Worm (Caenorhabditis elegans) whole organism, L3 larva: ENCODE results near the gene Y56A3A.6.

Experiments used
- ama-1 ChIP-seq: fragments of 150-350 bp; optimal IDR thresholded peaks from 2 replicates; lab custom pipeline; 2018
- elt-3 ChIP-seq, 3 experiments: fragments of 150-350 bp in 1 of 3; sonication (generic microtip) in 2 of 3; optimal IDR thresholded peaks; 2 replicates in 2 of 3; 4 replicates in 1 of 3; lab custom pipeline; 2014 to 2017; ENCODE audit warnings: missing biosample characterization in 3 of 3, missing genetic modification characterization in 3 of 3
- fkh-10 ChIP-seq: sonication (generic microtip); optimal IDR thresholded peaks from 2 replicates; lab custom pipeline; 2017; ENCODE audit warnings: missing biosample characterization, missing genetic modification reagents, missing genetic modification characterization
- lin-39 ChIP-seq: fragments of 150-350 bp; optimal IDR thresholded peaks from 2 replicates; lab custom pipeline; 2018; ENCODE audit warnings: missing biosample characterization, missing genetic modification reagents, missing genetic modification characterization
- nhr-11 ChIP-seq: fragments of 150-350 bp; optimal IDR thresholded peaks from 2 replicates; lab custom pipeline; 2014; ENCODE audit warnings: missing biosample characterization, missing genetic modification characterization
- nhr-12 ChIP-seq: fragments of 150-350 bp; optimal IDR thresholded peaks from 2 replicates; lab custom pipeline; 2014; ENCODE audit warnings: missing biosample characterization, missing genetic modification characterization
- pha-4 ChIP-seq: fragments of 150-350 bp; optimal IDR thresholded peaks from 2 replicates; lab custom pipeline; 2014; ENCODE audit warnings: missing biosample characterization, missing genetic modification reagents, missing genetic modification characterization
- snpc-4 ChIP-seq: fragments of 150-350 bp; optimal IDR thresholded peaks from 2 replicates; lab custom pipeline; 2014; ENCODE audit warnings: missing biosample characterization, missing genetic modification characterization
- unc-39 ChIP-seq: sonication (generic microtip); optimal IDR thresholded peaks from 4 replicates; lab custom pipeline; 2017; ENCODE audit warnings: missing biosample characterization, missing genetic modification characterization
- ztf-11 ChIP-seq: fragments of 150-350 bp; optimal IDR thresholded peaks from 2 replicates; lab custom pipeline; 2014; ENCODE audit warnings: missing biosample characterization, missing genetic modification characterization

DNA sequence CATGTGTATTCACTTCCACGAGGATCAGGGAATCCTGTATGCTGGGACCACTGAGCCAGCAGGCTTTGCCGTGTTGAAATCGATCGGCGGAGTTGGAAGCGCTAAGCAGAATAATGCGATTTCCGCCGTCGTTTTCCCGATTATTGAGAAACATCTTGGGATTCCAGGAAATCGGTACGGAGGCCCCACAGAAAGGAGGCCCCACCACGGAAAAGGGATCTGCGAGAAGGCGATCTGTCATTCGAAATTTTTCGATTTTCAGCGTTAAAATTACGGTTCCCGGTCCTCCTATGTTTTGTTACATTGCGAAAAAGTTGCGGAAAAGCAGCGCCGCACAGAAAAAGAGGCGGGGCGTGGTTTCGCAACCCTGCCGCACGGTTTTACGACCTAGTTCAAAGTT, 30.3 kb downstream of the Y56A3A.6 start:
- no peak for TF ChIP-seq pha-4 (tag; lab: Kevin White, UChicago)
- no peak for TF ChIP-seq nhr-12 (tag; lab: Kevin White, UChicago)
- no peak for TF ChIP-seq nhr-11 (tag; lab: Kevin White, UChicago)
- no peak for TF ChIP-seq snpc-4 (tag; lab: Kevin White, UChicago)
- no peak for TF ChIP-seq fkh-10 (GFP tag; lab: Kevin White, UChicago)
- no peak for TF ChIP-seq elt-3 (tag; optimal IDR thresholded peaks at IDR 0.05; lab: Kevin White, UChicago)
- TF ChIP-seq lin-39 (tag; lab: Kevin White, UChicago): no peak
- no peak for TF ChIP-seq unc-39 (tag; lab: Kevin White, UChicago)
- no peak for TF ChIP-seq ama-1
- no peak for TF ChIP-seq ztf-11 (tag; lab: Kevin White, UChicago)
